Fruit fly (Drosophila melanogaster) whole organism, wandering third instar larva: Measurements from ENCODE around the gene SamDC.

Source experiments
- GATAd ChIP-seq: sonication (Bioruptor generic); optimal IDR thresholded peaks from 2 replicates; lab custom pipeline; 2016; ENCODE audit warnings: missing biosample characterization, missing genetic modification characterization
- Hr78 ChIP-seq: fragments of >200 bp; optimal IDR thresholded peaks from 2 replicates; lab custom pipeline; 2017; ENCODE audit warnings: missing biosample characterization, missing genetic modification characterization
- Mio ChIP-seq: sonication (Bioruptor generic); optimal IDR thresholded peaks from 2 replicates; lab custom pipeline; 2016; ENCODE audit warnings: missing biosample characterization, missing genetic modification characterization
- N ChIP-seq: fragments of >200 bp; optimal IDR thresholded peaks from 2 replicates; lab custom pipeline; 2018; ENCODE audit warnings: missing biosample characterization, missing external identifiers, missing genetic modification characterization
- Vsx2 ChIP-seq: fragments of 200-300, 225-300 bp; sonication (Bioruptor generic); optimal IDR thresholded peaks from 2 replicates; lab custom pipeline; 2018; ENCODE audit warnings: missing biosample characterization, missing genetic modification characterization; ENCODE audit not compliant: partially characterized antibody
- h ChIP-seq: fragments of 200-800 bp; sonication (Bioruptor generic); optimal IDR thresholded peaks from 3 replicates; lab custom pipeline; 2016; ENCODE audit warnings: missing biosample characterization, mild to moderate bottlenecking, missing genetic modification characterization
- lola ChIP-seq: fragments of >200 bp; optimal IDR thresholded peaks from 2 replicates; lab custom pipeline; 2017; ENCODE audit warnings: missing biosample characterization, missing genetic modification characterization
- pan ChIP-seq: fragments of >200 bp; optimal IDR thresholded peaks from 2 replicates; lab custom pipeline; 2017
- rgr ChIP-seq: fragments of 200-800 bp; sonication (Bioruptor generic); optimal IDR thresholded peaks from 3 replicates; lab custom pipeline; 2016; ENCODE audit warnings: missing biosample characterization, mild to moderate bottlenecking, missing genetic modification characterization
- tai ChIP-seq: sonication (Bioruptor generic); optimal IDR thresholded peaks from 2 replicates; lab custom pipeline; 2016; ENCODE audit warnings: missing biosample characterization, missing genetic modification characterization

DNA sequence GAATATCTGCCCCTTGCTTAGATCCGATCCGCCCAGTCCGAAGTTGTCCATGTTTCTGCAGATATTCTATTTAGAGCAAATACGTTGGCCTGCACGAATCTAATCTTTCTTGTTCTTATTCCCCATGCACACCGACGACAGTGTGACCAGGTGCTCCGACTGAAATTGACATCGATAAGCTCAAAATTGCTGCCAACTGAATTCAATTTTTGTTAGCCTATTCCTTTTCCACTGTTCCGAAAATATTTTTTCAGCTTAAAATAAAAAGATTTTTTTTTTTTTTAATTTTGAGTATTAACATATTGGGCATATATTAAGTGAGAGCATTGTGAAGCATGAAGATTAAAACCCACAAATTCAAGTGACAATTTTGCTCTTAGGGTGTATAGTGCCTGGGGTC lies 35.5 kb upstream of the SamDC start, which contains the start of gene nmd:
- TF ChIP-seq GATAd (no peak), tai (no peak), pan (lab: Kevin White, UChicago) (no peak), h (GFP tag; lab: Kevin White, UChicago) (no peak), Mio (no peak), Vsx2 (no peak), Hr78 (GFP tag; lab: Kevin White, UChicago) (no peak), N (GFP tag; lab: Kevin White, UChicago) (no peak), rgr (GFP tag; lab: Kevin White, UChicago) (no peak), lola (GFP tag; lab: Kevin White, UChicago) (no peak)
